Worm (Caenorhabditis elegans) whole organism, L1 larva: ENCODE results near the gene trap-4.

ENCODE experiments used
- alr-1 ChIP-seq: fragments of 200-800 bp; sonication (Bioruptor generic); optimal IDR thresholded peaks from 2 replicates; lab custom pipeline; 2018; ENCODE audit warnings: borderline replicate concordance, mild to moderate bottlenecking, missing genetic modification characterization, missing compliant biosample characterization
- aly-2 ChIP-seq: fragments of 150-350 bp; optimal IDR thresholded peaks from 2 replicates; lab custom pipeline; 2014; ENCODE audit warnings: missing biosample characterization, missing genetic modification characterization
- ceh-88 ChIP-seq: fragments of 200-800 bp; sonication (Bioruptor generic); IDR thresholded peaks from 2 replicates; pipeline ENCODE4 v1.3.6; 2022; ENCODE audit warnings: missing genetic modification characterization, missing compliant biosample characterization
- dpl-1 ChIP-seq, 3 experiments: fragments of 150-350 bp in 2 of 3; sonication (generic microtip) in 1 of 3; optimal IDR thresholded peaks; 2 replicates each; lab custom pipeline; 2014 to 2017; ENCODE audit warnings: missing biosample characterization in 3 of 3, missing genetic modification characterization in 3 of 3, missing genetic modification reagents in 3 of 3
- fos-1 ChIP-seq: fragments of 150-350 bp; optimal IDR thresholded peaks from 2 replicates; lab custom pipeline; 2014; ENCODE audit warnings: missing biosample characterization, missing genetic modification characterization
- lin-13 ChIP-seq: fragments of 150-350 bp; optimal IDR thresholded peaks from 2 replicates; lab custom pipeline; 2014; ENCODE audit warnings: missing biosample characterization, missing genetic modification reagents, missing genetic modification characterization
- nhr-11 ChIP-seq: fragments of 150-350 bp; optimal IDR thresholded peaks from 2 replicates; lab custom pipeline; 2014; ENCODE audit warnings: missing biosample characterization, missing genetic modification characterization
- nhr-47 ChIP-seq: sonication (generic microtip); optimal IDR thresholded peaks from 2 replicates; lab custom pipeline; 2016; ENCODE audit warnings: mild to moderate bottlenecking, missing genetic modification characterization, moderate library complexity, missing compliant biosample characterization
- snpc-4 ChIP-seq: fragments of 150-350 bp; optimal IDR thresholded peaks from 2 replicates; lab custom pipeline; 2014; ENCODE audit warnings: missing biosample characterization, missing genetic modification characterization
- sox-4 ChIP-seq: sonication (generic microtip); optimal IDR thresholded peaks from 2 replicates; lab custom pipeline; 2016; ENCODE audit warnings: missing genetic modification characterization, missing compliant biosample characterization
- sptf-1 ChIP-seq: fragments of 150-350 bp; optimal IDR thresholded peaks from 2 replicates; lab custom pipeline; 2014; ENCODE audit warnings: missing biosample characterization, missing genetic modification characterization
- tbx-2 ChIP-seq: sonication (generic microtip); optimal IDR thresholded peaks from 2 replicates; lab custom pipeline; 2016; ENCODE audit warnings: missing genetic modification characterization, missing compliant biosample characterization
- unc-62 ChIP-seq: fragments of 150-350 bp; optimal IDR thresholded peaks from 2 replicates; lab custom pipeline; 2014; ENCODE audit warnings: missing biosample characterization, missing genetic modification reagents, missing genetic modification characterization
- unc-98 ChIP-seq: fragments of 200-800 bp; sonication (Bioruptor generic); IDR thresholded peaks from 2 replicates; pipeline ENCODE4 v1.3.6; 2022; ENCODE audit warnings: missing genetic modification characterization, missing compliant biosample characterization

- TF ChIP-seq sox-4 (no peak), lin-13 (no peak), snpc-4 (no peak), sptf-1 (tag; lab: Kevin White, UChicago) (no peak), alr-1 (tag; lab: Kevin White, UChicago) (no peak), nhr-47 (tag; lab: Kevin White, UChicago) (peak; percentile 54), tbx-2 (tag; lab: Kevin White, UChicago) (no peak), nhr-11 (tag; lab: Kevin White, UChicago) (no peak), dpl-1 (GFP tag; optimal IDR thresholded peaks at IDR 0.05; lab: Kevin White, UChicago) (no peak), ceh-88 (GFP tag; lab: Robert Waterston, UW) (no peak), unc-62 (GFP tag; lab: Kevin White, UChicago) (no peak), aly-2 (tag; lab: Kevin White, UChicago) (no peak), unc-98 (GFP tag; lab: Robert Waterston, UW) (peak; percentile 69), fos-1 (tag; lab: Kevin White, UChicago) (no peak)
Observed at ce11 chrIII:11942664-11943063, 22.1 kb downstream of the trap-4 start.
